Fruit fly (Drosophila melanogaster) whole organism, embryonic: ENCODE results near the gene CG10211.

Experiments
- ATbp ChIP-seq: fragments of 200-800 bp; sonication (Bioruptor generic); optimal IDR thresholded peaks from 2 replicates; lab custom pipeline; 2017; ENCODE audit warnings: missing biosample characterization, mild to moderate bottlenecking, missing genetic modification characterization, missing genetic modification reagents
- BtbVII ChIP-seq: fragments of 200-800 bp; sonication (Bioruptor generic); optimal IDR thresholded peaks from 3 replicates; lab custom pipeline; 2017; ENCODE audit warnings: missing biosample characterization, mild to moderate bottlenecking, missing genetic modification characterization
- CG10267 ChIP-seq: fragments of 200-800 bp; sonication (Bioruptor generic); optimal IDR thresholded peaks from 2 replicates; lab custom pipeline; 2018; ENCODE audit warnings: missing biosample characterization, mild to moderate bottlenecking, missing genetic modification characterization, moderate library complexity
- CG10979 ChIP-seq: fragments of 200-800 bp; sonication (Bioruptor generic); optimal IDR thresholded peaks from 2 replicates; lab custom pipeline; 2018; ENCODE audit warnings: missing biosample characterization, mild to moderate bottlenecking, missing genetic modification characterization, moderate library complexity
- CG11504 ChIP-seq: fragments of 200-800 bp; sonication (Bioruptor generic); optimal IDR thresholded peaks from 3 replicates; lab custom pipeline; 2019; ENCODE audit warnings: missing biosample characterization, mild to moderate bottlenecking, missing genetic modification characterization, moderate library complexity
- CG12391 ChIP-seq: fragments of 200-800 bp; sonication (Bioruptor generic); optimal IDR thresholded peaks from 3 replicates; lab custom pipeline; 2018; ENCODE audit warnings: missing biosample characterization, mild to moderate bottlenecking, missing genetic modification characterization, moderate library complexity
- CG14710 ChIP-seq: fragments of 200-800 bp; sonication (Bioruptor generic); optimal IDR thresholded peaks from 3 replicates; lab custom pipeline; 2019; ENCODE audit warnings: missing biosample characterization, mild to moderate bottlenecking, missing genetic modification characterization, moderate library complexity
- CG17359 ChIP-seq: fragments of 200-800 bp; sonication (Bioruptor generic); optimal IDR thresholded peaks from 3 replicates; lab custom pipeline; 2018; ENCODE audit warnings: missing biosample characterization, mild to moderate bottlenecking, missing genetic modification characterization, moderate library complexity
- CG17361 ChIP-seq: fragments of 200-800 bp; sonication (Bioruptor generic); IDR thresholded peaks from 3 replicates; pipeline ENCODE4 v1.3.6; 2022; ENCODE audit warnings: missing biosample characterization, missing genetic modification characterization
- CG17829 ChIP-seq: fragments of 200-800 bp; optimal IDR thresholded peaks from 2 replicates; lab custom pipeline; 2019; ENCODE audit warnings: missing biosample characterization, mild to moderate bottlenecking, missing genetic modification characterization, moderate library complexity
- CG18262 ChIP-seq: fragments of 200-800 bp; optimal IDR thresholded peaks from 3 replicates; lab custom pipeline; 2019; ENCODE audit warnings: missing biosample characterization, mild to moderate bottlenecking, missing genetic modification characterization, moderate library complexity
- CG2712 ChIP-seq: fragments of 200-800 bp; optimal IDR thresholded peaks from 3 replicates; lab custom pipeline; 2019; ENCODE audit warnings: missing biosample characterization, mild to moderate bottlenecking, missing genetic modification characterization, moderate library complexity
- CG31441 ChIP-seq: fragments of 200-800 bp; sonication (Bioruptor generic); IDR thresholded peaks from 2 replicates; pipeline ENCODE4 v1.3.6; 2022; ENCODE audit warnings: missing biosample characterization, missing genetic modification characterization
- CG5953 ChIP-seq: fragments of 200-800 bp; sonication (Bioruptor generic); IDR thresholded peaks from 2 replicates; pipeline ENCODE4 v1.3.6; 2022; ENCODE audit warnings: missing biosample characterization, missing genetic modification characterization
- CG7839 ChIP-seq: fragments of 200-800 bp; sonication (Bioruptor generic); optimal IDR thresholded peaks from 3 replicates; lab custom pipeline; 2018; ENCODE audit warnings: missing biosample characterization, mild to moderate bottlenecking, missing genetic modification characterization, moderate library complexity
- CG8359 ChIP-seq: fragments of 200-800 bp; sonication (Bioruptor generic); optimal IDR thresholded peaks from 2 replicates; lab custom pipeline; 2017; ENCODE audit warnings: missing biosample characterization, mild to moderate bottlenecking, missing genetic modification characterization, borderline replicate concordance
- CG8388 ChIP-seq: fragments of 200-800 bp; sonication (Bioruptor generic); optimal IDR thresholded peaks from 2 replicates; lab custom pipeline; 2019; ENCODE audit warnings: missing biosample characterization, mild to moderate bottlenecking, missing genetic modification characterization, moderate library complexity
- Chrac-16 ChIP-seq: fragments of 200-800 bp; sonication (Bioruptor generic); optimal IDR thresholded peaks from 3 replicates; lab custom pipeline; 2016; ENCODE audit warnings: missing biosample characterization, missing genetic modification characterization
- CoRest ChIP-seq: fragments of 200-800 bp; sonication (Bioruptor generic); optimal IDR thresholded peaks from 3 replicates; lab custom pipeline; 2018; ENCODE audit warnings: missing biosample characterization, mild to moderate bottlenecking, missing genetic modification characterization, moderate library complexity
- D ChIP-seq, 2 experiments: fragments of 200-800 bp in 1 of 2; fragments of >200 bp in 1 of 2; sonication (Bioruptor generic) in 1 of 2; optimal IDR thresholded peaks; 2 replicates in 1 of 2; 3 replicates in 1 of 2; lab custom pipeline; 2017; ENCODE audit warnings: mild to moderate bottlenecking in 1 of 2, missing biosample characterization in 1 of 2, missing genetic modification characterization in 1 of 2, missing genetic modification reagents in 1 of 2
- D19A ChIP-seq: fragments of 200-800 bp; optimal IDR thresholded peaks from 3 replicates; lab custom pipeline; 2019; ENCODE audit warnings: missing biosample characterization, mild to moderate bottlenecking, missing genetic modification characterization, moderate library complexity
- Drgx ChIP-seq: fragments of 200-800 bp; sonication (Bioruptor generic); IDR thresholded peaks from 2 replicates; pipeline ENCODE4 v1.3.6; 2022; ENCODE audit warnings: missing biosample characterization, missing genetic modification characterization
- Hr51 ChIP-seq, 2 experiments: fragments of 200-800 bp; sonication (Bioruptor generic); optimal IDR thresholded peaks; 2 replicates in 1 of 2; 3 replicates in 1 of 2; lab custom pipeline; 2016 to 2018; ENCODE audit warnings: missing biosample characterization in 2 of 2, missing genetic modification characterization in 2 of 2, mild to moderate bottlenecking in 1 of 2, moderate library complexity in 1 of 2
- Mad ChIP-seq: fragments of 200-800 bp; sonication (Bioruptor generic); optimal IDR thresholded peaks from 2 replicates; lab custom pipeline; 2016; ENCODE audit warnings: missing biosample characterization, missing genetic modification characterization
- NK7.1 ChIP-seq: fragments of 200-800 bp; sonication (Bioruptor generic); optimal IDR thresholded peaks from 3 replicates; lab custom pipeline; 2016; ENCODE audit warnings: missing biosample characterization, missing genetic modification characterization
- Sox102F ChIP-seq: fragments of 200-800 bp; sonication (Bioruptor generic); optimal IDR thresholded peaks from 2 replicates; lab custom pipeline; 2018; ENCODE audit warnings: missing biosample characterization, mild to moderate bottlenecking, missing genetic modification characterization, moderate library complexity
- Ssrp ChIP-seq: fragments of 200-800 bp; sonication (Bioruptor generic); optimal IDR thresholded peaks from 2 replicates; lab custom pipeline; 2018; ENCODE audit warnings: missing biosample characterization, mild to moderate bottlenecking, missing genetic modification characterization, moderate library complexity
- Xrp1 ChIP-seq: fragments of 200-800 bp; sonication (Bioruptor generic); IDR thresholded peaks from 2 replicates; pipeline ENCODE4 v1.3.6; 2022; ENCODE audit warnings: missing biosample characterization, missing genetic modification characterization
- ac ChIP-seq: fragments of 200-800 bp; sonication (Bioruptor generic); optimal IDR thresholded peaks from 3 replicates; lab custom pipeline; 2017; ENCODE audit warnings: missing biosample characterization, mild to moderate bottlenecking, missing genetic modification characterization
- bsh ChIP-seq, 2 experiments: fragments of 200-800 bp; sonication (Bioruptor generic); optimal IDR thresholded peaks; 2 replicates each; lab custom pipeline; 2017 to 2018; ENCODE audit warnings: mild to moderate bottlenecking in 2 of 2, missing biosample characterization in 2 of 2, missing genetic modification characterization in 2 of 2, moderate library complexity in 1 of 2
- dmrt11E ChIP-seq: fragments of 200-800 bp; sonication (Bioruptor generic); optimal IDR thresholded peaks from 3 replicates; lab custom pipeline; 2018; ENCODE audit warnings: missing biosample characterization, mild to moderate bottlenecking, missing genetic modification characterization, moderate library complexity
- dmrt99B ChIP-seq: fragments of 200-800 bp; sonication (Bioruptor generic); optimal IDR thresholded peaks from 2 replicates; lab custom pipeline; 2018; ENCODE audit warnings: missing biosample characterization, mild to moderate bottlenecking, missing genetic modification characterization, moderate library complexity
- fd96Cb ChIP-seq: fragments of 200-800 bp; sonication (Bioruptor generic); optimal IDR thresholded peaks from 2 replicates; lab custom pipeline; 2018; ENCODE audit warnings: missing biosample characterization, mild to moderate bottlenecking, missing genetic modification characterization, moderate library complexity
- gem ChIP-seq: fragments of 200-800 bp; sonication (Bioruptor generic); optimal IDR thresholded peaks from 2 replicates; lab custom pipeline; 2019; ENCODE audit warnings: missing biosample characterization, mild to moderate bottlenecking, missing genetic modification characterization, moderate library complexity
- grau ChIP-seq: fragments of 200-800 bp; optimal IDR thresholded peaks from 3 replicates; lab custom pipeline; 2019; ENCODE audit warnings: missing biosample characterization, mild to moderate bottlenecking, missing genetic modification characterization, moderate library complexity
- lola ChIP-seq, 3 experiments: fragments of >200 bp in 2 of 3; fragments of 200-800 bp in 1 of 3; sonication (Bioruptor generic) in 1 of 3; optimal IDR thresholded peaks; 2 replicates each; lab custom pipeline; 2017 to 2019; ENCODE audit warnings: missing biosample characterization in 3 of 3, missing genetic modification characterization in 3 of 3, mild to moderate bottlenecking in 1 of 3, moderate library complexity in 1 of 3
- nmo ChIP-seq: fragments of 200-800 bp; sonication (Bioruptor generic); optimal IDR thresholded peaks from 2 replicates; lab custom pipeline; 2018; ENCODE audit warnings: missing biosample characterization, mild to moderate bottlenecking, missing genetic modification characterization, moderate library complexity
- nom ChIP-seq: fragments of 200-800 bp; sonication (Bioruptor generic); optimal IDR thresholded peaks from 2 replicates; lab custom pipeline; 2017; ENCODE audit warnings: missing biosample characterization, missing genetic modification characterization, mild to moderate bottlenecking, moderate library complexity, missing genetic modification reagents
- org-1 ChIP-seq: fragments of 200-800 bp; sonication (Bioruptor generic); optimal IDR thresholded peaks from 2 replicates; lab custom pipeline; 2017; ENCODE audit warnings: missing biosample characterization, missing genetic modification characterization
- peb ChIP-seq: fragments of 200-800 bp; sonication (Bioruptor generic); IDR thresholded peaks from 2 replicates; pipeline ENCODE4 v1.3.6; 2022; ENCODE audit warnings: missing biosample characterization, missing genetic modification characterization
- phol ChIP-seq: fragments of 200-800 bp; sonication (Bioruptor generic); optimal IDR thresholded peaks from 3 replicates; lab custom pipeline; 2018; ENCODE audit warnings: missing biosample characterization, mild to moderate bottlenecking, missing genetic modification characterization, moderate library complexity
- pum ChIP-seq: fragments of 200-800 bp; sonication (Bioruptor generic); optimal IDR thresholded peaks from 2 replicates; lab custom pipeline; 2016; ENCODE audit warnings: missing biosample characterization, missing genetic modification characterization
- row ChIP-seq: fragments of 200-800 bp; sonication (Bioruptor generic); IDR thresholded peaks from 3 replicates; pipeline ENCODE4 v1.3.6; 2022; ENCODE audit warnings: missing biosample characterization, missing genetic modification characterization
- seq ChIP-seq: fragments of 200-800 bp; sonication (Bioruptor generic); IDR thresholded peaks from 2 replicates; pipeline ENCODE4 v1.3.6; 2022; ENCODE audit warnings: missing biosample characterization, missing genetic modification characterization
- trem ChIP-seq: fragments of 200-800 bp; optimal IDR thresholded peaks from 3 replicates; lab custom pipeline; 2019; ENCODE audit warnings: missing biosample characterization, mild to moderate bottlenecking, missing genetic modification characterization, moderate library complexity
- zf30C ChIP-seq: fragments of 200-800 bp; sonication (Bioruptor generic); optimal IDR thresholded peaks from 3 replicates; lab custom pipeline; 2018; ENCODE audit warnings: missing biosample characterization, mild to moderate bottlenecking, missing genetic modification characterization

CG10211 gene

DNA sequence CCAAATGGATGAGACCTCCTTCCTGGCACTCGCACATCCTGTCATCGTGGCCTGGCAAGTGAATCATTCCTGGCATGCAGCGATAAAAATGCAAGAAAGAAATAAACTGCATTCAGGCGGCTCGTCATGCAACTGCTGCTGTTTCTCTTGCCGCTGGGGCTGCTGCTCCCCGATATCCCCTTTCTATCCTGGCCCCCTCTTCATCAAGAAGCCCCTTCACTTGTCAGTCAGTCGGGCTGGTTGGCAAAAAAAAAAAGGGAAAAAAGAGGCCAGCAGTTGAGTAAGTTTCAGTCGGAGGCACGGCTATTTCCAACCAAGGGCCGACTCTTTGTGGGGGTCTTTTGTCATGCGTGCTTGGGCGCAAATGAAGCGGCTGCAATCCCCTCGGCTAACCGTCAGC lies 35.5 kb upstream of the CG10211 start (continued):
- TF ChIP-seq BtbVII (GFP tag; lab: Kevin White, UChicago) (no peak), ATbp (no peak), org-1 (no peak), seq (GFP tag; lab: Robert Waterston, UW) (no peak), CG17359 (tag; lab: Kevin White, UChicago) (no peak)

DNA sequence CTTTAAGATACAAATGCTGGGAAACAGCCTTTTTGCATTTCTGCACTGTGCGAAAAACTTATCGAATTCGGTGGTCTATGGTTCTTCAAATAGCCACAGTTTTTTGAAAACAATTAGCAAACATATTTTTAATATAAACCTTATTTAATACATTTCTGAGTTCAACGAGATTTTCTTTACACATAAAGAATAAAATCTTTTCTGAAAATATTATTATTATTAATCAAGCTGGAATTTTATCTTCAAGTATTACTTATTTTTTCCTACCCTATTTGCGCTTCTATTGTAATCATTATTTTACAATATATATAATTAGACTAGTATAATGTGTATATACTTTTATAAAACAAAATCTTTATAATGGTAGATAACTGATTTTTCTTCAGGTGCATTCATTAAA lies 35.1 kb upstream of the CG10211 start:
- TF ChIP-seq NK7.1: no peak
- no peak for TF ChIP-seq D (optimal IDR thresholded peaks at IDR 0.05; lab: Kevin White, UChicago)
- peak; percentile 4 for TF ChIP-seq D (GFP tag; optimal IDR thresholded peaks at IDR 0.05; lab: Kevin White, UChicago)
- peak; percentile 18 for TF ChIP-seq CG12391 (tag; lab: Kevin White, UChicago)
- peak; percentile 49; the same call in 1 of the 2 replicates for TF ChIP-seq CG31441
- peak; percentile 41 to 48 for TF ChIP-seq bsh (GFP tag; optimal IDR thresholded peaks at IDR 0.05; lab: Kevin White, UChicago)
- peak; percentile 45 for TF ChIP-seq CG11504 (tag; lab: Kevin White, UChicago)
- TF ChIP-seq Drgx: 0 out of 2 replicates have a peak, but pooled peaks have one; percentile 22
- peak; percentile 14 for TF ChIP-seq D19A
- peak; percentile 23 for TF ChIP-seq CG7839
- TF ChIP-seq ac: no peak
- peak; percentile 48 for TF ChIP-seq nmo (GFP tag; lab: Kevin White, UChicago)
- peak; percentile 5 for TF ChIP-seq trem (tag; lab: Kevin White, UChicago)
- peak; percentile 14 for TF ChIP-seq grau (tag; lab: Kevin White, UChicago)
- peak; percentile 58 for TF ChIP-seq gem
- peak; percentile 27; the same call in 1 of the 2 replicates for TF ChIP-seq Xrp1 (GFP tag; lab: Robert Waterston, UW)
- TF ChIP-seq Hr51 (GFP tag; optimal IDR thresholded peaks at IDR 0.05; lab: Kevin White, UChicago): peak in 1 of 2 experiments; percentile 32
- TF ChIP-seq phol (tag; lab: Kevin White, UChicago): peak; percentile 55
- TF ChIP-seq fd96Cb (tag; lab: Kevin White, UChicago): peak; percentile 37
- TF ChIP-seq lola (GFP tag; optimal IDR thresholded peaks at IDR 0.05; lab: Kevin White, UChicago): peak in 1 of 3 experiments; percentile 36
- TF ChIP-seq CG10267 (tag; lab: Kevin White, UChicago): peak; percentile 19
- TF ChIP-seq Ssrp (tag; lab: Kevin White, UChicago): peak; percentile 34
- peak; percentile 2 for TF ChIP-seq nom (GFP tag; lab: Kevin White, UChicago)
- no peak for TF ChIP-seq Chrac-16 (GFP tag; lab: Kevin White, UChicago)
- no peak for TF ChIP-seq CG8359 (GFP tag; lab: Kevin White, UChicago)
- TF ChIP-seq Mad (GFP tag; lab: Kevin White, UChicago): no peak
- TF ChIP-seq Sox102F (GFP tag; lab: Kevin White, UChicago): peak; percentile 20
- TF ChIP-seq CG17829 (tag; lab: Kevin White, UChicago): peak; percentile 5
- TF ChIP-seq CG2712 (tag; lab: Kevin White, UChicago): peak; percentile 56
- TF ChIP-seq CoRest: peak; percentile 14
- peak; percentile 54; the same call in 2 of the 3 replicates for TF ChIP-seq CG17361 (GFP tag; lab: Robert Waterston, UW)
- TF ChIP-seq CG8388 (GFP tag; lab: Kevin White, UChicago): peak; percentile 31
- TF ChIP-seq CG18262 (tag; lab: Kevin White, UChicago): peak; percentile 72
- TF ChIP-seq row: no peak
- peak; percentile 36 for TF ChIP-seq CG14710 (tag; lab: Kevin White, UChicago)
- TF ChIP-seq dmrt99B (tag; lab: Kevin White, UChicago): peak; percentile 30
- TF ChIP-seq zf30C (GFP tag; lab: Kevin White, UChicago): no peak
- peak; percentile 53 for TF ChIP-seq CG10979 (tag; lab: Kevin White, UChicago)
- no peak for TF ChIP-seq CG5953
- TF ChIP-seq peb: no peak
- peak; percentile 19 for TF ChIP-seq dmrt11E (tag; lab: Kevin White, UChicago)
- no peak for TF ChIP-seq pum
